Worm (Caenorhabditis elegans) whole organism, L3 larva: Measurements from ENCODE around the gene F41C3.8.

Source experiments
- lsy-12 ChIP-seq: sonication (generic microtip); optimal IDR thresholded peaks from 2 replicates; lab custom pipeline; 2016; ENCODE audit warnings: mild to moderate bottlenecking, missing genetic modification characterization, missing compliant biosample characterization
- nhr-25 ChIP-seq: sonication (generic microtip); optimal IDR thresholded peaks from 2 replicates; lab custom pipeline; 2017; ENCODE audit warnings: missing biosample characterization, missing genetic modification characterization
- pha-4 ChIP-seq: fragments of 150-350 bp; optimal IDR thresholded peaks from 2 replicates; lab custom pipeline; 2014; ENCODE audit warnings: missing biosample characterization, missing genetic modification reagents, missing genetic modification characterization

- TF ChIP-seq nhr-25 (tag; lab: Kevin White, UChicago) = no peak
- TF ChIP-seq lsy-12 (tag; lab: Kevin White, UChicago) = no peak
- no peak for TF ChIP-seq pha-4 (tag; lab: Kevin White, UChicago)
Observed at ce11 chrII:4693129-4693528, 22.7 kb upstream of the F41C3.8 start, which contains the start of gene F10G7.5.
